Fruit fly (Drosophila melanogaster) whole organism, embryonic: Measurements from ENCODE around the gene Hrs.

Source experiments
- Blimp-1 ChIP-seq: fragments of 200-800 bp; sonication (Bioruptor generic); optimal IDR thresholded peaks from 3 replicates; lab custom pipeline; 2018; ENCODE audit warnings: missing biosample characterization, missing genetic modification characterization, mild to moderate bottlenecking, moderate library complexity, missing genetic modification reagents
- CG12155 ChIP-seq: fragments of 200-800 bp; sonication (Bioruptor generic); optimal IDR thresholded peaks from 3 replicates; lab custom pipeline; 2016; ENCODE audit warnings: missing biosample characterization, missing genetic modification characterization
- CG12942 ChIP-seq: fragments of 200-800 bp; sonication (Bioruptor generic); optimal IDR thresholded peaks from 3 replicates; lab custom pipeline; 2016; ENCODE audit warnings: missing biosample characterization, missing genetic modification characterization
- CG13775 ChIP-seq: fragments of 200-800 bp; sonication (Bioruptor generic); optimal IDR thresholded peaks from 3 replicates; lab custom pipeline; 2017; ENCODE audit warnings: missing biosample characterization, mild to moderate bottlenecking, missing genetic modification characterization
- CG14014 ChIP-seq: fragments of 200-800 bp; sonication (Bioruptor generic); IDR thresholded peaks from 2 replicates; pipeline ENCODE4 v1.3.6; 2022; ENCODE audit warnings: missing biosample characterization, missing genetic modification characterization
- CG15073 ChIP-seq: fragments of 200-800 bp; sonication (Bioruptor generic); optimal IDR thresholded peaks from 2 replicates; lab custom pipeline; 2016; ENCODE audit warnings: missing biosample characterization, missing genetic modification characterization
- CG15269 ChIP-seq: fragments of 200-800 bp; sonication (Bioruptor generic); optimal IDR thresholded peaks from 2 replicates; lab custom pipeline; 2018; ENCODE audit warnings: missing biosample characterization, mild to moderate bottlenecking, missing genetic modification characterization, moderate library complexity
- CG1603 ChIP-seq: fragments of 200-800 bp; sonication (Bioruptor generic); optimal IDR thresholded peaks from 2 replicates; lab custom pipeline; 2019; ENCODE audit warnings: missing biosample characterization, mild to moderate bottlenecking, missing genetic modification characterization, moderate library complexity
- CG17186 ChIP-seq: fragments of 200-800 bp; sonication (Bioruptor generic); optimal IDR thresholded peaks from 3 replicates; lab custom pipeline; 2017; ENCODE audit warnings: missing biosample characterization, missing genetic modification reagents, missing genetic modification characterization
- CG17328 ChIP-seq: fragments of 200-800 bp; sonication (Bioruptor generic); IDR thresholded peaks from 2 replicates; pipeline ENCODE4 v1.3.6; 2022; ENCODE audit warnings: missing biosample characterization, missing genetic modification characterization
- CG17912 ChIP-seq: fragments of 200-800 bp; sonication (Bioruptor generic); optimal IDR thresholded peaks from 2 replicates; lab custom pipeline; 2018; ENCODE audit warnings: missing biosample characterization, mild to moderate bottlenecking, missing genetic modification characterization
- CG1832 ChIP-seq: fragments of 200-800 bp; sonication (Bioruptor generic); optimal IDR thresholded peaks from 2 replicates; lab custom pipeline; 2017; ENCODE audit warnings: missing biosample characterization, mild to moderate bottlenecking, missing genetic modification characterization, inconsistent platforms
- CG30020 ChIP-seq: fragments of 200-800 bp; optimal IDR thresholded peaks from 2 replicates; lab custom pipeline; 2019; ENCODE audit warnings: missing biosample characterization, mild to moderate bottlenecking, missing genetic modification characterization, moderate library complexity
- CG4820 ChIP-seq: fragments of 200-800 bp; sonication (Bioruptor generic); optimal IDR thresholded peaks from 3 replicates; lab custom pipeline; 2016; ENCODE audit warnings: missing biosample characterization, missing genetic modification characterization
- CG6689 ChIP-seq: fragments of 200-800 bp; sonication (Bioruptor generic); IDR thresholded peaks from 2 replicates; pipeline ENCODE4 v1.3.6; 2022; ENCODE audit warnings: missing biosample characterization, missing genetic modification characterization
- CG6791 ChIP-seq: fragments of 200-800 bp; sonication (Bioruptor generic); IDR thresholded peaks from 3 replicates; pipeline ENCODE4 v1.3.6; 2022; ENCODE audit warnings: missing biosample characterization, missing genetic modification characterization; ENCODE audit not compliant: partially characterized antibody
- CG8281 ChIP-seq: fragments of 200-800 bp; sonication (Bioruptor generic); optimal IDR thresholded peaks from 2 replicates; lab custom pipeline; 2018; ENCODE audit warnings: missing biosample characterization, mild to moderate bottlenecking, missing genetic modification characterization, moderate library complexity
- CG8478 ChIP-seq: fragments of >200 bp; optimal IDR thresholded peaks from 2 replicates; lab custom pipeline; 2018
- CTCF ChIP-seq: fragments of 200-800 bp; sonication (Bioruptor generic); optimal IDR thresholded peaks from 2 replicates; lab custom pipeline; 2017; ENCODE audit warnings: missing biosample characterization, mild to moderate bottlenecking, missing genetic modification characterization, moderate library complexity
- Camta ChIP-seq: fragments of 200-800 bp; sonication (Bioruptor generic); optimal IDR thresholded peaks from 2 replicates; lab custom pipeline; 2016; ENCODE audit warnings: missing biosample characterization, missing genetic modification characterization
- Dek ChIP-seq: fragments of 200-800 bp; sonication (Bioruptor generic); optimal IDR thresholded peaks from 3 replicates; lab custom pipeline; 2019; ENCODE audit warnings: missing biosample characterization, mild to moderate bottlenecking, missing genetic modification characterization, moderate library complexity
- Fer2 ChIP-seq: fragments of 200-800 bp; sonication (Bioruptor generic); optimal IDR thresholded peaks from 2 replicates; lab custom pipeline; 2018; ENCODE audit warnings: missing biosample characterization, mild to moderate bottlenecking, missing genetic modification characterization, moderate library complexity
- Gsc ChIP-seq: fragments of 200-800 bp; sonication (Bioruptor generic); IDR thresholded peaks from 2 replicates; pipeline ENCODE4 v1.3.6; 2022; ENCODE audit warnings: missing biosample characterization, missing genetic modification characterization
- HLH4C ChIP-seq: fragments of 200-800 bp; sonication (Bioruptor generic); IDR thresholded peaks from 3 replicates; pipeline ENCODE4 v1.3.6; 2022; ENCODE audit warnings: missing biosample characterization, missing genetic modification characterization; ENCODE audit not compliant: partially characterized antibody
- NC2α ChIP-seq: fragments of 200-800 bp; sonication (Bioruptor generic); optimal IDR thresholded peaks from 2 replicates; lab custom pipeline; 2016; ENCODE audit warnings: missing biosample characterization, missing genetic modification characterization
- Rx ChIP-seq: fragments of 200-800 bp; sonication (Bioruptor generic); IDR thresholded peaks from 2 replicates; pipeline ENCODE4 v1.3.6; 2022; ENCODE audit warnings: missing biosample characterization, missing genetic modification characterization
- Scr ChIP-seq: fragments of 200-800 bp; sonication (Bioruptor generic); IDR thresholded peaks from 2 replicates; pipeline ENCODE4 v1.3.6; 2022; ENCODE audit warnings: missing biosample characterization, missing genetic modification characterization; ENCODE audit not compliant: partially characterized antibody
- Ssrp ChIP-seq: fragments of 200-800 bp; sonication (Bioruptor generic); optimal IDR thresholded peaks from 2 replicates; lab custom pipeline; 2018; ENCODE audit warnings: missing biosample characterization, mild to moderate bottlenecking, missing genetic modification characterization, moderate library complexity
- bowl ChIP-seq: fragments of 200-800 bp; sonication (Bioruptor generic); IDR thresholded peaks from 2 replicates; pipeline ENCODE4 v1.3.6; 2022; ENCODE audit warnings: missing biosample characterization, missing genetic modification characterization
- caup ChIP-seq: fragments of 200-800 bp; sonication (Bioruptor generic); optimal IDR thresholded peaks from 3 replicates; lab custom pipeline; 2017; ENCODE audit warnings: missing biosample characterization, mild to moderate bottlenecking, missing genetic modification characterization, moderate library complexity; ENCODE audit not compliant: severe bottlenecking
- danr ChIP-seq: fragments of 200-800 bp; sonication (Bioruptor generic); IDR thresholded peaks from 2 replicates; pipeline ENCODE4 v1.3.6; 2022; ENCODE audit warnings: missing biosample characterization, missing genetic modification characterization
- fd96Cb ChIP-seq: fragments of 200-800 bp; sonication (Bioruptor generic); optimal IDR thresholded peaks from 2 replicates; lab custom pipeline; 2018; ENCODE audit warnings: missing biosample characterization, mild to moderate bottlenecking, missing genetic modification characterization, moderate library complexity
- ftz-f1 ChIP-seq: fragments of 200-800 bp; sonication (Bioruptor generic); optimal IDR thresholded peaks from 2 replicates; lab custom pipeline; 2016; ENCODE audit warnings: missing biosample characterization, missing genetic modification characterization
- ham ChIP-seq: fragments of 200-800 bp; sonication (Bioruptor generic); IDR thresholded peaks from 2 replicates; pipeline ENCODE4 v1.3.6; 2022; ENCODE audit warnings: missing biosample characterization, missing genetic modification characterization
- hb ChIP-seq: fragments of 200-800 bp; sonication (Bioruptor generic); IDR thresholded peaks from 3 replicates; pipeline ENCODE4 v1.3.6; 2022; ENCODE audit warnings: missing biosample characterization, missing genetic modification characterization; ENCODE audit not compliant: partially characterized antibody
- her ChIP-seq: fragments of 200-800 bp; sonication (Bioruptor generic); optimal IDR thresholded peaks from 2 replicates; lab custom pipeline; 2016; ENCODE audit warnings: missing biosample characterization, missing genetic modification characterization
- hkb ChIP-seq, 2 experiments: fragments of 200-800 bp in 1 of 2; fragments of >200 bp in 1 of 2; sonication (Bioruptor generic) in 1 of 2; IDR thresholded peaks in 1 of 2; optimal IDR thresholded peaks in 1 of 2; 2 replicates each; pipeline versions ENCODE4 v1.3.6 to Lab custom; 2017 to 2022; ENCODE audit warnings: missing biosample characterization in 1 of 2, missing genetic modification characterization in 1 of 2
- kah ChIP-seq: fragments of 200-800 bp; sonication (Bioruptor generic); optimal IDR thresholded peaks from 2 replicates; lab custom pipeline; 2018; ENCODE audit warnings: missing biosample characterization, mild to moderate bottlenecking, missing genetic modification characterization
- knrl ChIP-seq: fragments of 200-800 bp; sonication (Bioruptor generic); IDR thresholded peaks from 3 replicates; pipeline ENCODE4 v1.3.6; 2022; ENCODE audit warnings: missing biosample characterization, missing genetic modification characterization; ENCODE audit not compliant: partially characterized antibody
- nom ChIP-seq: fragments of 200-800 bp; sonication (Bioruptor generic); optimal IDR thresholded peaks from 2 replicates; lab custom pipeline; 2017; ENCODE audit warnings: missing biosample characterization, missing genetic modification characterization, mild to moderate bottlenecking, moderate library complexity, missing genetic modification reagents
- org-1 ChIP-seq: fragments of 200-800 bp; sonication (Bioruptor generic); optimal IDR thresholded peaks from 2 replicates; lab custom pipeline; 2017; ENCODE audit warnings: missing biosample characterization, missing genetic modification characterization
- pb ChIP-seq: fragments of 200-800 bp; sonication (Bioruptor generic); optimal IDR thresholded peaks from 3 replicates; lab custom pipeline; 2016; ENCODE audit warnings: missing biosample characterization, missing genetic modification characterization
- ssp ChIP-seq: fragments of 200-800 bp; sonication (Bioruptor generic); IDR thresholded peaks from 2 replicates; pipeline ENCODE4 v1.3.6; 2022; ENCODE audit warnings: missing biosample characterization, missing genetic modification characterization
- twi ChIP-seq: fragments of 200-800 bp; optimal IDR thresholded peaks from 2 replicates; lab custom pipeline; 2019; ENCODE audit warnings: missing biosample characterization, mild to moderate bottlenecking, missing genetic modification characterization, moderate library complexity
- vfl ChIP-seq: fragments of 200-800 bp; sonication (Bioruptor generic); optimal IDR thresholded peaks from 2 replicates; lab custom pipeline; 2016; ENCODE audit warnings: missing biosample characterization, missing genetic modification characterization
- zen ChIP-seq: fragments of 200-800 bp; sonication (Bioruptor generic); optimal IDR thresholded peaks from 3 replicates; lab custom pipeline; 2018; ENCODE audit warnings: missing biosample characterization, mild to moderate bottlenecking, missing genetic modification characterization, moderate library complexity

Gene Hrs

DNA sequence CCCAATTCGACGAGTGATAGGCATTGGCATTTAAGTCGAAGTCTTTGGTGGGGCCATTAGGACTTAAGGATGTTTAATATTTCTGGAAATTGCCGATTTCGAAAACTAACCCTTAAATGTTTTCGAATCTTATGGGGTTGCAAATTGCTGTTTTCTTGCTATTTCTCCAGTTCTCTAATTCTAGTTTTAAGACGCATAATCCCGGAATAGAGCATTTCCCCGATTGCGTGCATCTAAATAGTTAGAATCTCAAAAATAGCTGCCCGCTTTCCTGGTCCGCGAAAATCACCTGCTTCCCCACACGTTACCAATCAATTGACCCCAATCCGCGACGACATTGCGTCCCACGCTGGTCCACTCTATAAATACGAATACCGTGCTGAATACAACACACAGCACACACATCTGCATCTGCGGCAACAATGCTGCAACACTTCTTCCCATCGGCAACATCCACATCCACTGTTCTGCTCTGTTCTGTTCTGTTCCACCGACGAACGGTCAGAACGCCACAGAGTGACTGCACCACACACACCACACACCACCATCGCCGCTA, 12.2 kb downstream of the Hrs start, which contains the start of gene Bacc (continued):
- TF ChIP-seq Scr (no peak), hkb (optimal IDR thresholded peaks at IDR 0.05; lab: Kevin White, UChicago) (no peak), hkb (GFP tag; IDR thresholded peaks at IDR 0.05; lab: Robert Waterston, UW) (no peak), CG17186 (GFP tag; lab: Kevin White, UChicago) (peak; percentile 25), ssp (no peak), CG17912 (GFP tag; lab: Kevin White, UChicago) (no peak), Dek (tag; lab: Kevin White, UChicago) (peak; percentile 77), CG4820 (GFP tag; lab: Kevin White, UChicago) (peak; percentile 80), twi (peak; percentile 38), CTCF (GFP tag; lab: Kevin White, UChicago) (peak; percentile 37), her (peak; percentile 88), CG12942 (peak; percentile 80), Rx (GFP tag; lab: Robert Waterston, UW) (no peak), CG8478 (lab: Kevin White, UChicago) (no peak), knrl (GFP tag; lab: Robert Waterston, UW) (no peak), CG13775 (peak; percentile 91), CG6689 (GFP tag; lab: Robert Waterston, UW) (no peak), CG14014 (GFP tag; lab: Robert Waterston, UW) (no peak), CG12155 (GFP tag; lab: Kevin White, UChicago) (peak; percentile 84), danr (GFP tag; lab: Robert Waterston, UW) (no peak), HLH4C (GFP tag; lab: Robert Waterston, UW) (no peak), Camta (peak; percentile 86), CG15269 (tag; lab: Kevin White, UChicago) (peak; percentile 92), pb (GFP tag; lab: Kevin White, UChicago) (peak; percentile 70), kah (GFP tag; lab: Kevin White, UChicago) (peak; percentile 73), bowl (GFP tag; lab: Robert Waterston, UW) (no peak), org-1 (peak; percentile 92), CG6791 (GFP tag; lab: Robert Waterston, UW) (no peak), CG15073 (GFP tag; lab: Kevin White, UChicago) (peak; percentile 31), NC2α (GFP tag; lab: Kevin White, UChicago) (peak; percentile 73), hb (GFP tag; lab: Robert Waterston, UW) (no peak), zen (tag; lab: Kevin White, UChicago) (peak; percentile 45), CG17328 (GFP tag; lab: Robert Waterston, UW) (no peak), vfl (GFP tag; lab: Kevin White, UChicago) (peak; percentile 82), CG30020 (tag; lab: Kevin White, UChicago) (peak; percentile 26), Ssrp (tag; lab: Kevin White, UChicago) (peak; percentile 81), CG1603 (tag; lab: Kevin White, UChicago) (peak; percentile 64), fd96Cb (tag; lab: Kevin White, UChicago) (peak; percentile 81), ham (GFP tag; lab: Robert Waterston, UW) (no peak), ftz-f1 (GFP tag; lab: Kevin White, UChicago) (no peak), Fer2 (tag; lab: Kevin White, UChicago) (peak; percentile 70), CG8281 (peak; percentile 68), CG1832 (GFP tag; lab: Kevin White, UChicago) (no peak), Gsc (no peak), Blimp-1 (GFP tag; lab: Kevin White, UChicago) (peak; percentile 82), nom (GFP tag; lab: Kevin White, UChicago) (peak; percentile 96), caup (GFP tag; lab: Kevin White, UChicago) (peak; percentile 87)
